Worm (Caenorhabditis elegans): ENCODE results near the gene nas-29.

- TF ChIP-seq skn-1 (tag; optimal IDR thresholded peaks at IDR 0.05): no peak
- TF ChIP-seq peb-1 (tag; optimal IDR thresholded peaks at IDR 0.05): no peak
- peak; percentile 75 to 85 for TF ChIP-seq mdl-1 (tag; optimal IDR thresholded peaks at IDR 0.05)
- TF ChIP-seq nhr-11 (tag; optimal IDR thresholded peaks at IDR 0.05): no peak
- TF ChIP-seq nhr-77 (tag; optimal IDR thresholded peaks at IDR 0.05): no peak
- no peak for TF ChIP-seq alr-1 (tag; optimal IDR thresholded peaks at IDR 0.05)
These were observed 39.7 kb upstream of the nas-29 start for ce11 chrII:5181497-5181896.
